Fruit fly (Drosophila melanogaster): Measurements from ENCODE around the gene Surf6.

The Surf6 gene

dm6 chr3R:19902328-19902727 lies 2.3 kb downstream of the Surf6 start (continued):
- TF ChIP-seq CG13287 (GFP tag; IDR thresholded peaks at IDR 0.05; ENCODE audit: partially characterized antibody) (peak; percentile 14; the same call in 1 of the 2 replicates), slbo (GFP tag; IDR thresholded peaks at IDR 0.05) (peak; percentile 41), CG11247 (GFP tag; IDR thresholded peaks at IDR 0.05) (peak; percentile 42; the same call in 1 of the 2 replicates), CG7745 (tag; optimal IDR thresholded peaks at IDR 0.05) (no peak), nmo (GFP tag; optimal IDR thresholded peaks at IDR 0.05) (no peak), C15 (GFP tag; IDR thresholded peaks at IDR 0.05) (no peak), Ssrp (tag; optimal IDR thresholded peaks at IDR 0.05) (no peak), Eip74EF (GFP tag; optimal IDR thresholded peaks at IDR 0.05) (no peak), pum (GFP tag; optimal IDR thresholded peaks at IDR 0.05) (no peak), CG2120 (GFP tag; optimal IDR thresholded peaks at IDR 0.05) (peak; percentile 31), CG11456 (GFP tag; IDR thresholded peaks at IDR 0.05) (no peak), CG10462 (GFP tag; optimal IDR thresholded peaks at IDR 0.05) (no peak), CG3995 (GFP tag; optimal IDR thresholded peaks at IDR 0.05) (no peak), Dp (GFP tag; optimal IDR thresholded peaks at IDR 0.05) (no peak), stc (GFP tag; IDR thresholded peaks at IDR 0.05) (no peak), ranshi (GFP tag; IDR thresholded peaks at IDR 0.05) (peak; percentile 24; the same call in 1 of the 2 replicates), NC2β (GFP tag; optimal IDR thresholded peaks at IDR 0.05) (no peak), CG15269 (tag; optimal IDR thresholded peaks at IDR 0.05) (peak; percentile 64), Myb (GFP tag; optimal IDR thresholded peaks at IDR 0.05) (no peak), CG14441 (GFP tag; IDR thresholded peaks at IDR 0.05) (peak; percentile 37; the same call in 1 of the 2 replicates), Pdp1 (GFP tag; optimal IDR thresholded peaks at IDR 0.05) (peak in 1 of 2 experiments; percentile 39), dpn (GFP tag; optimal IDR thresholded peaks at IDR 0.05) (peak in 1 of 2 experiments; percentile 20), CG17568 (GFP tag; optimal IDR thresholded peaks at IDR 0.05) (no peak), CG17912 (GFP tag; optimal IDR thresholded peaks at IDR 0.05) (no peak), CG5953 (GFP tag; IDR thresholded peaks at IDR 0.05) (no peak), CG14667 (GFP tag; IDR thresholded peaks at IDR 0.05) (no peak), disco-r (GFP tag; optimal IDR thresholded peaks at IDR 0.05) (no peak), CG1024 (GFP tag; IDR thresholded peaks at IDR 0.05) (0 out of 2 replicates have a peak, but pooled peaks have one; percentile 18), CG9932 (GFP tag; IDR thresholded peaks at IDR 0.05) (peak; percentile 35), tin (GFP tag; optimal IDR thresholded peaks at IDR 0.05) (no peak), CG12236 (GFP tag; optimal IDR thresholded peaks at IDR 0.05) (no peak), CG10979 (tag; optimal IDR thresholded peaks at IDR 0.05) (no peak), wek (GFP tag; optimal IDR thresholded peaks at IDR 0.05) (no peak), dysf (GFP tag; IDR thresholded peaks at IDR 0.05) (peak; percentile 38; the same call in 2 of the 3 replicates), CG34376 (GFP tag; optimal IDR thresholded peaks at IDR 0.05) (no peak), danr (GFP tag; IDR thresholded peaks at IDR 0.05) (no peak), CG6654 (GFP tag; optimal IDR thresholded peaks at IDR 0.05) (no peak), CG17385 (GFP tag; optimal IDR thresholded peaks at IDR 0.05) (no peak), CG34224 (GFP tag; IDR thresholded peaks at IDR 0.05; ENCODE audit: partially characterized antibody) (no peak), Sry-β (GFP tag; optimal IDR thresholded peaks at IDR 0.05) (no peak), CG10543 (GFP tag; optimal IDR thresholded peaks at IDR 0.05) (peak; percentile 13), az2 (GFP tag; optimal IDR thresholded peaks at IDR 0.05) (no peak), insv (GFP tag; optimal IDR thresholded peaks at IDR 0.05) (peak; percentile 82 to 97), caup (GFP tag; optimal IDR thresholded peaks at IDR 0.05; ENCODE audit: severe bottlenecking) (peak; percentile 9), CG32532 (GFP tag; IDR thresholded peaks at IDR 0.05) (peak; percentile 47; the same call in 1 of the 2 replicates), CG13624 (GFP tag; optimal IDR thresholded peaks at IDR 0.05) (no peak), Atf-2 (GFP tag; optimal IDR thresholded peaks at IDR 0.05) (no peak), hb (GFP tag; IDR thresholded peaks at IDR 0.05; ENCODE audit: partially characterized antibody) (no peak), CG6791 (GFP tag; IDR thresholded peaks at IDR 0.05; ENCODE audit: partially characterized antibody) (no peak), CG11093 (GFP tag; IDR thresholded peaks at IDR 0.05) (no peak), B-H1 (GFP tag; IDR thresholded peaks at IDR 0.05) (no peak)
